Fruit fly (Drosophila melanogaster) whole organism, pupa: ENCODE data around the gene ND-B8.

Source experiments
- CG10348 ChIP-seq: fragments of 200-800 bp; sonication (Bioruptor generic); IDR thresholded peaks from 2 replicates; pipeline ENCODE4 v1.3.6; 2022; ENCODE audit warnings: missing biosample characterization, missing genetic modification characterization
- CG12605 ChIP-seq: fragments of 200-800 bp; sonication (Bioruptor generic); IDR thresholded peaks from 2 replicates; pipeline ENCODE4 v1.3.6; 2022; ENCODE audit warnings: missing biosample characterization, missing genetic modification characterization
- CG13204 ChIP-seq: fragments of 200-800 bp; sonication (Bioruptor generic); optimal IDR thresholded peaks from 2 replicates; lab custom pipeline; 2018; ENCODE audit warnings: missing biosample characterization, mild to moderate bottlenecking, missing genetic modification characterization, moderate library complexity
- CG14655 ChIP-seq: fragments of 200-800 bp; sonication (Bioruptor generic); optimal IDR thresholded peaks from 3 replicates; lab custom pipeline; 2017; ENCODE audit warnings: mild to moderate bottlenecking, missing biosample characterization, missing genetic modification reagents, missing genetic modification characterization
- CG15710 ChIP-seq: fragments of 200-800 bp; sonication (Bioruptor generic); optimal IDR thresholded peaks from 2 replicates; lab custom pipeline; 2018; ENCODE audit warnings: missing biosample characterization, mild to moderate bottlenecking, missing genetic modification characterization, moderate library complexity
- CG17806 ChIP-seq: fragments of 200-800 bp; sonication (Bioruptor generic); optimal IDR thresholded peaks from 2 replicates; lab custom pipeline; 2018; ENCODE audit warnings: missing biosample characterization, mild to moderate bottlenecking, missing genetic modification characterization, moderate library complexity
- CG32121 ChIP-seq: fragments of 200-800 bp; sonication (Bioruptor generic); IDR thresholded peaks from 2 replicates; pipeline ENCODE4 v1.3.6; 2022; ENCODE audit warnings: missing biosample characterization, missing genetic modification characterization
- CG34367 ChIP-seq: fragments of 200-800 bp; sonication (Bioruptor generic); optimal IDR thresholded peaks from 2 replicates; lab custom pipeline; 2018; ENCODE audit warnings: missing biosample characterization, mild to moderate bottlenecking, missing genetic modification characterization
- CG4496 ChIP-seq: fragments of 200-800 bp; sonication (Bioruptor generic); IDR thresholded peaks from 3 replicates; pipeline ENCODE4 v1.3.6; 2022; ENCODE audit warnings: missing biosample characterization, missing genetic modification characterization
- CG8159 ChIP-seq: fragments of 200-800 bp; sonication (Bioruptor generic); optimal IDR thresholded peaks from 3 replicates; lab custom pipeline; 2018; ENCODE audit warnings: missing biosample characterization, mild to moderate bottlenecking, missing genetic modification characterization, moderate library complexity
- CG8301 ChIP-seq: fragments of 200-800 bp; sonication (Bioruptor generic); optimal IDR thresholded peaks from 2 replicates; lab custom pipeline; 2018; ENCODE audit warnings: missing biosample characterization, mild to moderate bottlenecking, missing genetic modification characterization
- CG9948 ChIP-seq: fragments of 200-800 bp; sonication (Bioruptor generic); optimal IDR thresholded peaks from 2 replicates; lab custom pipeline; 2018; ENCODE audit warnings: missing biosample characterization, mild to moderate bottlenecking, missing genetic modification characterization, moderate library complexity
- D1 ChIP-seq: fragments of 200-800 bp; sonication (Bioruptor generic); optimal IDR thresholded peaks from 2 replicates; lab custom pipeline; 2018; ENCODE audit warnings: missing biosample characterization, mild to moderate bottlenecking, missing genetic modification characterization, moderate library complexity
- EcR ChIP-seq: fragments of 200-800 bp; sonication (Bioruptor generic); optimal IDR thresholded peaks from 3 replicates; lab custom pipeline; 2019; ENCODE audit warnings: missing biosample characterization, missing genetic modification characterization, mild to moderate bottlenecking, moderate library complexity, missing genetic modification reagents
- Ets98B ChIP-seq: fragments of 200-800 bp; sonication (Bioruptor generic); IDR thresholded peaks from 2 replicates; pipeline ENCODE4 v1.3.6; 2022; ENCODE audit warnings: missing biosample characterization, missing genetic modification characterization
- Pif1A ChIP-seq: fragments of 200-800 bp; sonication (Bioruptor generic); optimal IDR thresholded peaks from 3 replicates; lab custom pipeline; 2016; ENCODE audit warnings: missing biosample characterization, missing genetic modification characterization
- Pif1B ChIP-seq: fragments of 200-800 bp; sonication (Bioruptor generic); optimal IDR thresholded peaks from 3 replicates; lab custom pipeline; 2016; ENCODE audit warnings: missing biosample characterization, missing genetic modification characterization
- Snoo ChIP-seq: fragments of 200-800 bp; sonication (Bioruptor generic); optimal IDR thresholded peaks from 3 replicates; lab custom pipeline; 2017; ENCODE audit warnings: missing biosample characterization, mild to moderate bottlenecking, missing genetic modification characterization, inconsistent platforms
- fd96Ca ChIP-seq: fragments of 200-800 bp; sonication (Bioruptor generic); IDR thresholded peaks from 3 replicates; pipeline ENCODE4 v1.3.6; 2022; ENCODE audit warnings: missing biosample characterization, missing genetic modification characterization
- gl ChIP-seq: fragments of 200-800 bp; sonication (Bioruptor generic); optimal IDR thresholded peaks from 2 replicates; lab custom pipeline; 2018; ENCODE audit warnings: missing biosample characterization, mild to moderate bottlenecking, missing genetic modification characterization
- rn ChIP-seq: fragments of 200-800 bp; sonication (Bioruptor generic); IDR thresholded peaks from 2 replicates; pipeline ENCODE4 v1.3.6; 2022; ENCODE audit warnings: missing biosample characterization, missing genetic modification characterization

The ND-B8 gene

dm6 chr2L:4458119-4459056, 4.0 kb downstream of the ND-B8 start, which contains the start of gene RpL27A:
Gene RpL27A, minus strand, starts transcription at chr2L:4458364.
- no peak for TF ChIP-seq CG10348 (GFP tag; lab: Robert Waterston, UW)
- no peak for TF ChIP-seq gl
- no peak for TF ChIP-seq Pif1B
- TF ChIP-seq Ets98B (GFP tag; lab: Robert Waterston, UW): peak; percentile 32
- no peak for TF ChIP-seq rn (GFP tag; lab: Robert Waterston, UW)
- TF ChIP-seq CG15710 (tag; lab: Kevin White, UChicago): peak; percentile 50
- TF ChIP-seq CG9948 (tag; lab: Kevin White, UChicago): peak; percentile 41
- peak; percentile 47; the same call in 1 of the 2 replicates for TF ChIP-seq CG32121 (GFP tag; lab: Robert Waterston, UW)
- TF ChIP-seq fd96Ca (GFP tag; lab: Robert Waterston, UW): peak; percentile 14; the same call in 1 of the 3 replicates
- no peak for TF ChIP-seq CG13204 (GFP tag; lab: Kevin White, UChicago)
- no peak for TF ChIP-seq CG14655
- TF ChIP-seq CG12605 (GFP tag; lab: Robert Waterston, UW): peak; percentile 67
- peak; percentile 44 for TF ChIP-seq CG8159 (tag; lab: Kevin White, UChicago)
- TF ChIP-seq CG8301 (tag; lab: Kevin White, UChicago): peak; percentile 5
- TF ChIP-seq D1 (tag; lab: Kevin White, UChicago): no peak
- TF ChIP-seq CG4496 (GFP tag; lab: Robert Waterston, UW): peak; percentile 84
- peak; percentile 65 for TF ChIP-seq CG34367 (tag; lab: Kevin White, UChicago)
- TF ChIP-seq Pif1A: no peak
- TF ChIP-seq Snoo: peak; percentile 81
- TF ChIP-seq EcR (GFP tag; lab: Kevin White, UChicago): no peak
- TF ChIP-seq CG17806: no peak

- TF ChIP-seq EcR (GFP tag; lab: Kevin White, UChicago) (peak; percentile 22), CG15710 (tag; lab: Kevin White, UChicago) (peak; percentile 8), CG4496 (GFP tag; lab: Robert Waterston, UW) (no peak)
- TF ChIP-seq, all 21 proteins: peak for 2
Observed at dm6 chr2L:4459543-4459942, 5.1 kb downstream of the ND-B8 start, which contains the start of the genes mRpL27 and CG15435. Gene mRpL27, minus strand, starts transcription at chr2L:4459638. Gene CG15435, plus strand, starts transcription at chr2L:4459729.

dm6 chr2L:4463323-4463722, 8.9 kb downstream of the ND-B8 start, which contains the start of the genes CG15443 and Paris:
Gene CG15443, minus strand, starts transcription at chr2L:4463447.
Gene Paris, plus strand, starts transcription at chr2L:4463611.
- TF ChIP-seq fd96Ca (GFP tag; lab: Robert Waterston, UW) (no peak), CG12605 (GFP tag; lab: Robert Waterston, UW) (0 out of 2 replicates have a peak, but pooled peaks have one; percentile 39), Snoo (no peak)

dm6 chr2L:4464946-4465345, 10.5 kb downstream of the ND-B8 start, which contains the start of gene FIG4:
Gene FIG4, plus strand, starts transcription at chr2L:4465174.
- TF ChIP-seq CG32121 (GFP tag; lab: Robert Waterston, UW) (no peak), CG34367 (tag; lab: Kevin White, UChicago) (no peak), CG8301 (tag; lab: Kevin White, UChicago) (no peak), Ets98B (GFP tag; lab: Robert Waterston, UW) (no peak), CG12605 (GFP tag; lab: Robert Waterston, UW) (no peak), Snoo (no peak), rn (GFP tag; lab: Robert Waterston, UW) (no peak), CG10348 (GFP tag; lab: Robert Waterston, UW) (no peak), CG13204 (GFP tag; lab: Kevin White, UChicago) (no peak), D1 (tag; lab: Kevin White, UChicago) (no peak), CG17806 (no peak), CG8159 (tag; lab: Kevin White, UChicago) (no peak), Pif1A (no peak), fd96Ca (GFP tag; lab: Robert Waterston, UW) (no peak), EcR (GFP tag; lab: Kevin White, UChicago) (no peak), CG15710 (tag; lab: Kevin White, UChicago) (no peak), gl (no peak), CG14655 (no peak)

dm6 chr2L:4475422-4475821, 21.0 kb downstream of the ND-B8 start:
- TF ChIP-seq Pif1A: no peak
- TF ChIP-seq CG4496 (GFP tag; lab: Robert Waterston, UW): no peak
- no peak for TF ChIP-seq CG13204 (GFP tag; lab: Kevin White, UChicago)
- no peak for TF ChIP-seq CG10348 (GFP tag; lab: Robert Waterston, UW)
- no peak for TF ChIP-seq CG12605 (GFP tag; lab: Robert Waterston, UW)
- TF ChIP-seq CG8301 (tag; lab: Kevin White, UChicago): no peak
- TF ChIP-seq CG17806: no peak
- no peak for TF ChIP-seq Pif1B

- TF ChIP-seq CG12605 (GFP tag; lab: Robert Waterston, UW): peak; percentile 29; the same call in 1 of the 2 replicates
- no peak for TF ChIP-seq CG14655
- peak; percentile 67; the same call in 1 of the 2 replicates for TF ChIP-seq Ets98B (GFP tag; lab: Robert Waterston, UW)
- TF ChIP-seq fd96Ca (GFP tag; lab: Robert Waterston, UW): peak; percentile 58; the same call in 2 of the 3 replicates
- TF ChIP-seq CG34367 (tag; lab: Kevin White, UChicago): no peak
- no peak for TF ChIP-seq rn (GFP tag; lab: Robert Waterston, UW)
- no peak for TF ChIP-seq CG9948 (tag; lab: Kevin White, UChicago)
- peak; percentile 64; the same call in 2 of the 3 replicates for TF ChIP-seq CG4496 (GFP tag; lab: Robert Waterston, UW)
- no peak for TF ChIP-seq CG8159 (tag; lab: Kevin White, UChicago)
- TF ChIP-seq gl: no peak
- TF ChIP-seq CG32121 (GFP tag; lab: Robert Waterston, UW): peak; percentile 42; the same call in 1 of the 2 replicates
- no peak for TF ChIP-seq CG8301 (tag; lab: Kevin White, UChicago)
- no peak for TF ChIP-seq Pif1B
- TF ChIP-seq, all 21 proteins: peak for 5
Observed at dm6 chr2L:4476672-4477273, 22.3 kb downstream of the ND-B8 start, which contains the start of gene ine. Gene ine, minus strand, starts transcription at chr2L:4477022.
